Worm (Caenorhabditis elegans) whole organism, mixed stage, embryonic: Measurements from ENCODE around the gene F09G2.2.

Experiments used
- blmp-1 ChIP-seq: fragments of 150-350 bp; optimal IDR thresholded peaks from 2 replicates; lab custom pipeline; 2014; ENCODE audit warnings: missing biosample characterization, missing genetic modification characterization
- cnd-1 ChIP-seq: fragments of 200-800 bp; sonication (Bioruptor generic); optimal IDR thresholded peaks from 2 replicates; lab custom pipeline; 2018; ENCODE audit warnings: mild to moderate bottlenecking, missing genetic modification characterization, missing compliant biosample characterization
- elt-3 ChIP-seq: fragments of 150-350 bp; optimal IDR thresholded peaks from 2 replicates; lab custom pipeline; 2014; ENCODE audit warnings: missing biosample characterization, missing genetic modification characterization
- mab-5 ChIP-seq: fragments of 150-350 bp; optimal IDR thresholded peaks from 2 replicates; lab custom pipeline; 2014; ENCODE audit warnings: missing biosample characterization, missing genetic modification characterization
- nhr-2 ChIP-seq: fragments of 150-350 bp; optimal IDR thresholded peaks from 2 replicates; lab custom pipeline; 2014; ENCODE audit warnings: missing biosample characterization, missing genetic modification characterization
- nhr-28 ChIP-seq: fragments of 150-350 bp; optimal IDR thresholded peaks from 2 replicates; lab custom pipeline; 2014; ENCODE audit warnings: missing biosample characterization, missing genetic modification characterization
- nhr-76 ChIP-seq: sonication (generic microtip); optimal IDR thresholded peaks from 2 replicates; lab custom pipeline; 2017; ENCODE audit warnings: missing biosample characterization, missing genetic modification characterization
- snpc-4 ChIP-seq: fragments of 150-350 bp; optimal IDR thresholded peaks from 2 replicates; lab custom pipeline; 2014; ENCODE audit warnings: missing biosample characterization, missing genetic modification characterization
- ztf-11 ChIP-seq: fragments of 150-350 bp; optimal IDR thresholded peaks from 2 replicates; lab custom pipeline; 2014; ENCODE audit warnings: missing biosample characterization, missing genetic modification characterization

DNA sequence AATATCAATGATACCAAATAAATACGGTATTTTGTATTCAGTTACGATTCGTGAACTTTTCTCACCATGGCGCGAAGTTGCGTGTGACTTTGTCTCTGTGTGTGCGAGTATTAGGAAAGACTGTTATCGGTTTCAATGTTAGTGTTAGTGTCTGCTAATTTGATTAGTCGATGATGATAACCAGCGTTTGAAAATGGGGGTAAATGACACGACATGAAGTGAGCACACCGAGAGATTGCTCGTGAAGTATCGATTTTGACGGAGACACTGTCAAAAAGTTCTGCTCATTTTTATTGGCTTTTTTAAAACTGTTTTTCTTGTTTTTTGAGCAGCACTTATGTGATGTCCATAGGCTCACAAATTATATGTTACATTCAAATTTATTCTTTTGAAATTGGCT lies 1.7 kb downstream of the F09G2.2 start:
- no peak for TF ChIP-seq mab-5 (tag; lab: Kevin White, UChicago)
- TF ChIP-seq nhr-2 (tag; lab: Kevin White, UChicago), result no peak
- TF ChIP-seq ztf-11 (tag; lab: Kevin White, UChicago), result no peak
- no peak for TF ChIP-seq nhr-76 (tag; lab: Kevin White, UChicago)
- no peak for TF ChIP-seq blmp-1
- TF ChIP-seq cnd-1, result no peak
- no peak for TF ChIP-seq snpc-4
- TF ChIP-seq elt-3 (tag; lab: Kevin White, UChicago), result no peak
- no peak for TF ChIP-seq nhr-28 (tag; lab: Kevin White, UChicago)
